Fruit fly (Drosophila melanogaster) whole organism, embryonic: ENCODE data around the gene CG10031.

Source experiments
- CG11504 ChIP-seq: fragments of 200-800 bp; sonication (Bioruptor generic); optimal IDR thresholded peaks from 3 replicates; lab custom pipeline; 2019; ENCODE audit warnings: missing biosample characterization, mild to moderate bottlenecking, missing genetic modification characterization, moderate library complexity
- CG12104 ChIP-seq: fragments of 200-800 bp; sonication (Bioruptor generic); optimal IDR thresholded peaks from 3 replicates; lab custom pipeline; 2016; ENCODE audit warnings: missing biosample characterization, missing genetic modification characterization
- CG13296 ChIP-seq: fragments of 200-800 bp; sonication (Bioruptor generic); optimal IDR thresholded peaks from 3 replicates; lab custom pipeline; 2018; ENCODE audit warnings: missing biosample characterization, mild to moderate bottlenecking, missing genetic modification characterization
- CG16815 ChIP-seq: fragments of 200-800 bp; sonication (Bioruptor generic); optimal IDR thresholded peaks from 3 replicates; lab custom pipeline; 2017; ENCODE audit warnings: missing biosample characterization, mild to moderate bottlenecking, missing genetic modification characterization
- CG18262 ChIP-seq: fragments of 200-800 bp; optimal IDR thresholded peaks from 3 replicates; lab custom pipeline; 2019; ENCODE audit warnings: missing biosample characterization, mild to moderate bottlenecking, missing genetic modification characterization, moderate library complexity
- CG2678 ChIP-seq: fragments of 200-800 bp; sonication (Bioruptor generic); optimal IDR thresholded peaks from 3 replicates; lab custom pipeline; 2019; ENCODE audit warnings: missing biosample characterization, mild to moderate bottlenecking, missing genetic modification characterization, moderate library complexity
- CG2712 ChIP-seq: fragments of 200-800 bp; optimal IDR thresholded peaks from 3 replicates; lab custom pipeline; 2019; ENCODE audit warnings: missing biosample characterization, mild to moderate bottlenecking, missing genetic modification characterization, moderate library complexity
- CG32532 ChIP-seq: fragments of 200-800 bp; sonication (Bioruptor generic); IDR thresholded peaks from 2 replicates; pipeline ENCODE4 v1.3.6; 2022; ENCODE audit warnings: missing biosample characterization, missing genetic modification characterization
- CG43689 ChIP-seq: fragments of 200-800 bp; sonication (Bioruptor generic); IDR thresholded peaks from 2 replicates; pipeline ENCODE4 v1.3.6; 2022; ENCODE audit warnings: missing biosample characterization, missing genetic modification characterization
- CG4424 ChIP-seq: fragments of 200-800 bp; sonication (Bioruptor generic); optimal IDR thresholded peaks from 3 replicates; lab custom pipeline; 2016; ENCODE audit warnings: missing biosample characterization, missing genetic modification characterization
- CG8388 ChIP-seq: fragments of 200-800 bp; sonication (Bioruptor generic); optimal IDR thresholded peaks from 2 replicates; lab custom pipeline; 2019; ENCODE audit warnings: missing biosample characterization, mild to moderate bottlenecking, missing genetic modification characterization, moderate library complexity
- CG9797 ChIP-seq: fragments of 200-800 bp; sonication (Bioruptor generic); optimal IDR thresholded peaks from 3 replicates; lab custom pipeline; 2018; ENCODE audit warnings: missing biosample characterization, mild to moderate bottlenecking, missing genetic modification characterization
- CG9876 ChIP-seq: fragments of 200-800 bp; sonication (Bioruptor generic); optimal IDR thresholded peaks from 2 replicates; lab custom pipeline; 2016; ENCODE audit warnings: missing biosample characterization, missing genetic modification characterization
- CoRest ChIP-seq: fragments of 200-800 bp; sonication (Bioruptor generic); optimal IDR thresholded peaks from 3 replicates; lab custom pipeline; 2018; ENCODE audit warnings: missing biosample characterization, mild to moderate bottlenecking, missing genetic modification characterization, moderate library complexity
- Ets65A ChIP-seq: fragments of 200-800 bp; sonication (Bioruptor generic); peaks from one replicate; lab custom pipeline; 2016; ENCODE audit warnings: missing biosample characterization, missing genetic modification characterization
- HLH3B ChIP-seq: fragments of 200-800 bp; sonication (Bioruptor generic); IDR thresholded peaks from 2 replicates; pipeline ENCODE4 v1.3.6; 2022; ENCODE audit warnings: missing biosample characterization, missing genetic modification characterization
- HLH4C ChIP-seq: fragments of 200-800 bp; sonication (Bioruptor generic); IDR thresholded peaks from 3 replicates; pipeline ENCODE4 v1.3.6; 2022; ENCODE audit warnings: missing biosample characterization, missing genetic modification characterization; ENCODE audit not compliant: partially characterized antibody
- Hr3 ChIP-seq: fragments of 200-800 bp; sonication (Bioruptor generic); optimal IDR thresholded peaks from 3 replicates; lab custom pipeline; 2016; ENCODE audit warnings: missing biosample characterization, missing genetic modification characterization
- Hr51 ChIP-seq, 2 experiments: fragments of 200-800 bp; sonication (Bioruptor generic); optimal IDR thresholded peaks; 2 replicates in 1 of 2; 3 replicates in 1 of 2; lab custom pipeline; 2016 to 2018; ENCODE audit warnings: missing biosample characterization in 2 of 2, missing genetic modification characterization in 2 of 2, mild to moderate bottlenecking in 1 of 2, moderate library complexity in 1 of 2
- Lpt ChIP-seq: fragments of >200 bp; optimal IDR thresholded peaks from 2 replicates; lab custom pipeline; 2018; ENCODE audit warnings: missing biosample characterization, missing genetic modification characterization
- Max ChIP-seq: fragments of 200-800 bp; sonication (Bioruptor generic); optimal IDR thresholded peaks from 2 replicates; lab custom pipeline; 2016; ENCODE audit warnings: missing biosample characterization, mild to moderate bottlenecking, missing genetic modification characterization
- Med ChIP-seq: fragments of 200-800 bp; sonication (Bioruptor generic); peaks from one replicate; lab custom pipeline; 2016; ENCODE audit warnings: missing biosample characterization, missing genetic modification characterization, mild to moderate bottlenecking, inconsistent platforms, moderate library complexity
- Meics ChIP-seq: fragments of 200-800 bp; sonication (Bioruptor generic); optimal IDR thresholded peaks from 2 replicates; lab custom pipeline; 2017; ENCODE audit warnings: missing biosample characterization, mild to moderate bottlenecking, missing genetic modification characterization
- NK7.1 ChIP-seq: fragments of 200-800 bp; sonication (Bioruptor generic); optimal IDR thresholded peaks from 3 replicates; lab custom pipeline; 2016; ENCODE audit warnings: missing biosample characterization, missing genetic modification characterization
- PHDP ChIP-seq: fragments of 200-800 bp; sonication (Bioruptor generic); optimal IDR thresholded peaks from 3 replicates; lab custom pipeline; 2018; ENCODE audit warnings: missing biosample characterization, mild to moderate bottlenecking, missing genetic modification characterization, moderate library complexity
- Ssrp ChIP-seq: fragments of 200-800 bp; sonication (Bioruptor generic); optimal IDR thresholded peaks from 2 replicates; lab custom pipeline; 2018; ENCODE audit warnings: missing biosample characterization, mild to moderate bottlenecking, missing genetic modification characterization, moderate library complexity
- Taf1 ChIP-seq: fragments of 200-800 bp; sonication (Bioruptor generic); IDR thresholded peaks from 2 replicates; pipeline ENCODE4 v1.3.6; 2022; ENCODE audit warnings: missing biosample characterization, missing genetic modification characterization
- YL-1 ChIP-seq: fragments of 200-800 bp; sonication (Bioruptor generic); optimal IDR thresholded peaks from 3 replicates; lab custom pipeline; 2017; ENCODE audit warnings: missing biosample characterization, mild to moderate bottlenecking, missing genetic modification characterization
- ash1 ChIP-seq: fragments of 200-800 bp; sonication (Bioruptor generic); optimal IDR thresholded peaks from 2 replicates; lab custom pipeline; 2018; ENCODE audit warnings: missing biosample characterization, mild to moderate bottlenecking, missing genetic modification characterization
- az2 ChIP-seq: fragments of 200-800 bp; sonication (Bioruptor generic); optimal IDR thresholded peaks from 3 replicates; lab custom pipeline; 2016; ENCODE audit warnings: missing biosample characterization, missing genetic modification characterization
- dimm ChIP-seq: fragments of 200-800 bp; sonication (Bioruptor generic); IDR thresholded peaks from 2 replicates; pipeline ENCODE4 v1.3.6; 2022; ENCODE audit warnings: missing biosample characterization, missing genetic modification characterization
- dmrt99B ChIP-seq: fragments of 200-800 bp; sonication (Bioruptor generic); optimal IDR thresholded peaks from 2 replicates; lab custom pipeline; 2018; ENCODE audit warnings: missing biosample characterization, mild to moderate bottlenecking, missing genetic modification characterization, moderate library complexity
- grau ChIP-seq: fragments of 200-800 bp; optimal IDR thresholded peaks from 3 replicates; lab custom pipeline; 2019; ENCODE audit warnings: missing biosample characterization, mild to moderate bottlenecking, missing genetic modification characterization, moderate library complexity
- nmo ChIP-seq: fragments of 200-800 bp; sonication (Bioruptor generic); optimal IDR thresholded peaks from 2 replicates; lab custom pipeline; 2018; ENCODE audit warnings: missing biosample characterization, mild to moderate bottlenecking, missing genetic modification characterization, moderate library complexity
- peb ChIP-seq: fragments of 200-800 bp; sonication (Bioruptor generic); IDR thresholded peaks from 2 replicates; pipeline ENCODE4 v1.3.6; 2022; ENCODE audit warnings: missing biosample characterization, missing genetic modification characterization
- pum ChIP-seq: fragments of 200-800 bp; sonication (Bioruptor generic); optimal IDR thresholded peaks from 2 replicates; lab custom pipeline; 2016; ENCODE audit warnings: missing biosample characterization, missing genetic modification characterization
- row ChIP-seq: fragments of 200-800 bp; sonication (Bioruptor generic); IDR thresholded peaks from 3 replicates; pipeline ENCODE4 v1.3.6; 2022; ENCODE audit warnings: missing biosample characterization, missing genetic modification characterization
- sr ChIP-seq: fragments of 200-800 bp; sonication (Bioruptor generic); IDR thresholded peaks from 3 replicates; pipeline ENCODE4 v1.3.6; 2022; ENCODE audit warnings: missing biosample characterization, missing genetic modification characterization
- twi ChIP-seq: fragments of 200-800 bp; optimal IDR thresholded peaks from 2 replicates; lab custom pipeline; 2019; ENCODE audit warnings: missing biosample characterization, mild to moderate bottlenecking, missing genetic modification characterization, moderate library complexity

Gene CG10031

dm6 chr2L:3737003-3737662, 38.2 kb upstream of the CG10031 start (continued):
- peak; percentile 12 for TF ChIP-seq Med (GFP tag; lab: Kevin White, UChicago)
- no peak for TF ChIP-seq Max (GFP tag; lab: Kevin White, UChicago)
- TF ChIP-seq nmo (GFP tag; lab: Kevin White, UChicago), result peak; percentile 1
- TF ChIP-seq HLH4C (GFP tag; lab: Robert Waterston, UW), result no peak
- no peak for TF ChIP-seq Ets65A
- TF ChIP-seq CG2712, result peak; percentile 1
- TF ChIP-seq peb, result no peak
- TF ChIP-seq Ssrp (tag; lab: Kevin White, UChicago), result peak; percentile 2
- TF ChIP-seq Meics (GFP tag; lab: Kevin White, UChicago), result peak; percentile 3
- peak; percentile 25 for TF ChIP-seq grau (tag; lab: Kevin White, UChicago)
- TF ChIP-seq Hr51 (GFP tag; optimal IDR thresholded peaks at IDR 0.05; lab: Kevin White, UChicago), result peak in 1 of 2 experiments; percentile 39
- TF ChIP-seq row (GFP tag; lab: Robert Waterston, UW), result peak; percentile 31; the same call in 2 of the 3 replicates
- peak; percentile 28 for TF ChIP-seq CoRest (tag; lab: Kevin White, UChicago)
- TF ChIP-seq CG2678 (tag; lab: Kevin White, UChicago), result peak; percentile 60
- 0 out of 2 replicates have a peak, but pooled peaks have one; percentile 28 for TF ChIP-seq CG32532 (GFP tag; lab: Robert Waterston, UW)
- TF ChIP-seq PHDP (tag; lab: Kevin White, UChicago), result peak; percentile 13
- TF ChIP-seq CG18262 (tag; lab: Kevin White, UChicago), result peak; percentile 18
- no peak for TF ChIP-seq CG9797
- no peak for TF ChIP-seq sr (GFP tag; lab: Robert Waterston, UW)
- TF ChIP-seq CG9876 (GFP tag; lab: Kevin White, UChicago), result no peak
- no peak for TF ChIP-seq Taf1 (GFP tag; lab: Robert Waterston, UW)
- TF ChIP-seq CG11504 (tag; lab: Kevin White, UChicago), result peak; percentile 47
- TF ChIP-seq CG8388 (GFP tag; lab: Kevin White, UChicago), result no peak

dm6 chr2L:3731055-3731454, 32.2 kb upstream of the CG10031 start:
- TF ChIP-seq pum (GFP tag; lab: Kevin White, UChicago), result no peak
- TF ChIP-seq CG13296 (GFP tag; lab: Kevin White, UChicago), result no peak
- no peak for TF ChIP-seq dimm (GFP tag; lab: Robert Waterston, UW)
- TF ChIP-seq HLH3B (GFP tag; lab: Robert Waterston, UW), result no peak
- TF ChIP-seq Lpt (GFP tag; lab: Kevin White, UChicago), result no peak
- TF ChIP-seq ash1, result no peak
- no peak for TF ChIP-seq NK7.1 (GFP tag; lab: Kevin White, UChicago)
- TF ChIP-seq az2 (GFP tag; lab: Kevin White, UChicago), result no peak
- no peak for TF ChIP-seq CG12104 (GFP tag; lab: Kevin White, UChicago)
- TF ChIP-seq CG16815 (GFP tag; lab: Kevin White, UChicago), result no peak
- TF ChIP-seq twi (tag; lab: Kevin White, UChicago), result no peak
- no peak for TF ChIP-seq CG43689 (GFP tag; lab: Robert Waterston, UW)
- TF ChIP-seq Ets65A, result no peak
- TF ChIP-seq Hr3 (GFP tag; lab: Kevin White, UChicago), result no peak
- TF ChIP-seq YL-1 (GFP tag; lab: Kevin White, UChicago), result no peak
- TF ChIP-seq CG4424 (GFP tag; lab: Kevin White, UChicago), result no peak
- TF ChIP-seq dmrt99B (tag; lab: Kevin White, UChicago), result no peak
- TF ChIP-seq, all 482 proteins: peak for 0
